Worm (Caenorhabditis elegans) whole organism, L3 larva: ENCODE measurements around the gene M163.5.

ENCODE experiments used
- R02D3.7 ChIP-seq: fragments of 150-350 bp; optimal IDR thresholded peaks from 2 replicates; lab custom pipeline; 2014; ENCODE audit warnings: missing biosample characterization, missing genetic modification characterization
- ZK546.5 ChIP-seq: sonication (generic microtip); optimal IDR thresholded peaks from 2 replicates; lab custom pipeline; 2017; ENCODE audit warnings: missing biosample characterization, missing genetic modification characterization
- aly-2 ChIP-seq: fragments of 150-350 bp; optimal IDR thresholded peaks from 2 replicates; lab custom pipeline; 2014; ENCODE audit warnings: missing biosample characterization, missing genetic modification characterization
- ceh-16 ChIP-seq: sonication (generic microtip); optimal IDR thresholded peaks from 2 replicates; lab custom pipeline; 2017; ENCODE audit warnings: missing biosample characterization, missing genetic modification characterization
- ceh-9 ChIP-seq: sonication (generic microtip); optimal IDR thresholded peaks from 2 replicates; lab custom pipeline; 2018; ENCODE audit warnings: missing biosample characterization, missing genetic modification characterization
- daf-12 ChIP-seq: fragments of 150-350 bp; optimal IDR thresholded peaks from 2 replicates; lab custom pipeline; 2014; ENCODE audit warnings: missing biosample characterization, missing genetic modification reagents, missing genetic modification characterization
- egl-27 ChIP-seq: sonication (generic microtip); optimal IDR thresholded peaks from 4 replicates; lab custom pipeline; 2017; ENCODE audit warnings: missing biosample characterization, missing genetic modification reagents, missing genetic modification characterization
- elt-1 ChIP-seq: fragments of 150-350 bp; optimal IDR thresholded peaks from 2 replicates; lab custom pipeline; 2014; ENCODE audit warnings: missing biosample characterization, missing genetic modification characterization
- elt-2 ChIP-seq: sonication (generic microtip); optimal IDR thresholded peaks from 2 replicates; lab custom pipeline; 2016; ENCODE audit warnings: missing genetic modification reagents, mild to moderate bottlenecking, missing genetic modification characterization, missing compliant biosample characterization
- elt-3 ChIP-seq, 3 experiments: fragments of 150-350 bp in 1 of 3; sonication (generic microtip) in 2 of 3; optimal IDR thresholded peaks; 2 replicates in 2 of 3; 4 replicates in 1 of 3; lab custom pipeline; 2014 to 2017; ENCODE audit warnings: missing biosample characterization in 3 of 3, missing genetic modification characterization in 3 of 3
- fkh-10 ChIP-seq: sonication (generic microtip); optimal IDR thresholded peaks from 2 replicates; lab custom pipeline; 2017; ENCODE audit warnings: missing biosample characterization, missing genetic modification reagents, missing genetic modification characterization
- fos-1 ChIP-seq: fragments of 150-350 bp; optimal IDR thresholded peaks from 2 replicates; lab custom pipeline; 2014; ENCODE audit warnings: missing biosample characterization, missing genetic modification characterization
- hmg-11 ChIP-seq: sonication (generic microtip); optimal IDR thresholded peaks from 2 replicates; lab custom pipeline; 2016; ENCODE audit warnings: missing genetic modification characterization, missing compliant biosample characterization
- jun-1 ChIP-seq: fragments of 150-350 bp; optimal IDR thresholded peaks from 2 replicates; lab custom pipeline; 2014; ENCODE audit warnings: missing biosample characterization, missing genetic modification reagents, missing genetic modification characterization
- lin-15B ChIP-seq: fragments of 150-350 bp; optimal IDR thresholded peaks from 2 replicates; lab custom pipeline; 2014; ENCODE audit warnings: missing biosample characterization, missing genetic modification characterization
- lin-39 ChIP-seq: fragments of 150-350 bp; optimal IDR thresholded peaks from 2 replicates; lab custom pipeline; 2018; ENCODE audit warnings: missing biosample characterization, missing genetic modification reagents, missing genetic modification characterization
- nfya-1 ChIP-seq: sonication (generic microtip); optimal IDR thresholded peaks from 2 replicates; lab custom pipeline; 2017; ENCODE audit warnings: missing genetic modification characterization, mild to moderate bottlenecking, missing compliant biosample characterization, antibody characterized with exemption, moderate library complexity; ENCODE audit not compliant: insufficient read depth
- nhr-11 ChIP-seq: fragments of 150-350 bp; optimal IDR thresholded peaks from 2 replicates; lab custom pipeline; 2014; ENCODE audit warnings: missing biosample characterization, missing genetic modification characterization
- nhr-23 ChIP-seq: fragments of 150-350 bp; optimal IDR thresholded peaks from 2 replicates; lab custom pipeline; 2014; ENCODE audit warnings: missing biosample characterization, missing genetic modification reagents, missing genetic modification characterization
- nhr-237 ChIP-seq: fragments of 150-350 bp; optimal IDR thresholded peaks from 2 replicates; lab custom pipeline; 2014; ENCODE audit warnings: missing biosample characterization, missing genetic modification characterization
- nhr-25 ChIP-seq: sonication (generic microtip); optimal IDR thresholded peaks from 2 replicates; lab custom pipeline; 2017; ENCODE audit warnings: missing biosample characterization, missing genetic modification characterization
- nhr-43 ChIP-seq: sonication (generic microtip); optimal IDR thresholded peaks from 2 replicates; lab custom pipeline; 2016; ENCODE audit warnings: mild to moderate bottlenecking, missing genetic modification characterization, missing compliant biosample characterization; ENCODE audit not compliant: poor library complexity, severe bottlenecking
- nhr-76 ChIP-seq: fragments of 150-350 bp; sonication (generic microtip); optimal IDR thresholded peaks from 5 replicates; lab custom pipeline; 2014; ENCODE audit warnings: missing biosample characterization, missing genetic modification characterization
- nhr-77 ChIP-seq: fragments of 150-350 bp; optimal IDR thresholded peaks from 2 replicates; lab custom pipeline; 2014; ENCODE audit warnings: missing biosample characterization, missing genetic modification characterization
- pha-4 ChIP-seq: fragments of 150-350 bp; optimal IDR thresholded peaks from 2 replicates; lab custom pipeline; 2014; ENCODE audit warnings: missing biosample characterization, missing genetic modification reagents, missing genetic modification characterization
- pqm-1 ChIP-seq: fragments of 150-350 bp; optimal IDR thresholded peaks from 2 replicates; lab custom pipeline; 2017; ENCODE audit warnings: missing biosample characterization, missing genetic modification characterization, inconsistent platforms
- sea-2 ChIP-seq: fragments of 150-350 bp; sonication (generic microtip); optimal IDR thresholded peaks from 4 replicates; lab custom pipeline; 2014; ENCODE audit warnings: missing biosample characterization, missing genetic modification reagents, missing genetic modification characterization
- snpc-4 ChIP-seq: fragments of 150-350 bp; optimal IDR thresholded peaks from 2 replicates; lab custom pipeline; 2014; ENCODE audit warnings: missing biosample characterization, missing genetic modification characterization
- unc-39 ChIP-seq: sonication (generic microtip); optimal IDR thresholded peaks from 4 replicates; lab custom pipeline; 2017; ENCODE audit warnings: missing biosample characterization, missing genetic modification characterization
- unc-62 ChIP-seq: fragments of 150-350 bp; sonication (generic microtip); optimal IDR thresholded peaks from 4 replicates; lab custom pipeline; 2014; ENCODE audit warnings: missing biosample characterization, missing genetic modification reagents, missing genetic modification characterization
- ztf-4 ChIP-seq: fragments of 150-350 bp; optimal IDR thresholded peaks from 2 replicates; lab custom pipeline; 2014; ENCODE audit warnings: missing biosample characterization, missing genetic modification characterization

M163.5 gene

ce11 chrX:14499830-14500409 lies 26.1 kb downstream of the M163.5 start:
- peak; percentile 53 for TF ChIP-seq nhr-25 (tag; lab: Kevin White, UChicago)
- TF ChIP-seq nhr-11 (tag; lab: Kevin White, UChicago) = no peak
- no peak for TF ChIP-seq fkh-10 (GFP tag; lab: Kevin White, UChicago)
- TF ChIP-seq lin-15B (tag; lab: Kevin White, UChicago) = no peak
- no peak for TF ChIP-seq nhr-76
- TF ChIP-seq daf-12 (tag; lab: Kevin White, UChicago) = no peak
- TF ChIP-seq nhr-77 (tag; lab: Kevin White, UChicago) = no peak
- peak; percentile 5 for TF ChIP-seq nhr-43 (tag; lab: Kevin White, UChicago)
- no peak for TF ChIP-seq ZK546.5 (tag; lab: Kevin White, UChicago)
- TF ChIP-seq snpc-4 (tag; lab: Kevin White, UChicago) = no peak
- TF ChIP-seq, all 47 proteins: peak for 2

- TF ChIP-seq fos-1 = no peak
- TF ChIP-seq pqm-1 (tag; lab: Kevin White, UChicago) = peak; percentile 17
- TF ChIP-seq pha-4 = peak; percentile 14
- no peak for TF ChIP-seq lin-39
- peak; percentile 36 for TF ChIP-seq egl-27
- peak; percentile 72 for TF ChIP-seq nhr-25 (tag; lab: Kevin White, UChicago)
- peak; percentile 99 for TF ChIP-seq elt-2
- peak; percentile 84 for TF ChIP-seq elt-1
- no peak for TF ChIP-seq nhr-237 (tag; lab: Kevin White, UChicago)
Measured at ce11 chrX:14500422-14501058, 26.7 kb downstream of the M163.5 start.

ce11 chrX:14502116-14502587 lies 28.3 kb downstream of the M163.5 start:
- TF ChIP-seq nhr-43 (tag; lab: Kevin White, UChicago) (peak; percentile 82), sea-2 (GFP tag; lab: Kevin White, UChicago) (no peak), elt-1 (peak; percentile 19), nhr-11 (tag; lab: Kevin White, UChicago) (no peak), jun-1 (peak; percentile 87), fos-1 (no peak), ceh-16 (tag; lab: Kevin White, UChicago) (no peak), elt-3 (tag; optimal IDR thresholded peaks at IDR 0.05; lab: Kevin White, UChicago) (no peak), ceh-9 (tag; lab: Kevin White, UChicago) (no peak), hmg-11 (tag; lab: Kevin White, UChicago) (no peak), nhr-23 (peak; percentile 13), elt-2 (peak; percentile 97), snpc-4 (tag; lab: Kevin White, UChicago) (no peak), unc-62 (GFP tag; lab: Kevin White, UChicago) (peak; percentile 45), lin-15B (tag; lab: Kevin White, UChicago) (no peak), pha-4 (peak; percentile 61), lin-39 (no peak), nhr-25 (tag; lab: Kevin White, UChicago) (peak; percentile 69), pqm-1 (tag; lab: Kevin White, UChicago) (peak; percentile 83), nhr-237 (tag; lab: Kevin White, UChicago) (no peak), nfya-1 (tag; lab: Kevin White, UChicago) (peak; percentile 9), nhr-76 (no peak)
- TF ChIP-seq, all 47 proteins: peak for 10

ce11 chrX:14503282-14503681 lies 29.4 kb downstream of the M163.5 start:
- peak; percentile 74 for TF ChIP-seq nhr-25 (tag; lab: Kevin White, UChicago)
- no peak for TF ChIP-seq nhr-237 (tag; lab: Kevin White, UChicago)
- TF ChIP-seq unc-39 (tag; lab: Kevin White, UChicago) = no peak
- no peak for TF ChIP-seq ceh-16 (tag; lab: Kevin White, UChicago)
- no peak for TF ChIP-seq ztf-4 (tag; lab: Kevin White, UChicago)
- no peak for TF ChIP-seq fkh-10 (GFP tag; lab: Kevin White, UChicago)
- TF ChIP-seq egl-27 = no peak
- TF ChIP-seq aly-2 = no peak
- TF ChIP-seq nhr-43 (tag; lab: Kevin White, UChicago) = peak; percentile 17
- peak; percentile 23 for TF ChIP-seq lin-39
- TF ChIP-seq R02D3.7 (tag; lab: Kevin White, UChicago) = no peak
- peak; percentile 42 for TF ChIP-seq elt-1
- peak; percentile 69 for TF ChIP-seq nhr-23
